Worm (Caenorhabditis elegans): ENCODE results near the gene ZK546.19.
A peak's percentile ranks its signal among the peaks of the same experiment; 100 is the strongest.

The ZK546.19 gene

ce11 chrII:4986664-4987063, 45.1 kb downstream of the ZK546.19 start (continued):
- TF ChIP-seq ztf-11 (tag; optimal IDR thresholded peaks at IDR 0.05) (peak; percentile 40), nhr-12 (tag; optimal IDR thresholded peaks at IDR 0.05) (no peak), cnd-1 (tag; optimal IDR thresholded peaks at IDR 0.05) (no peak), mab-5 (tag; optimal IDR thresholded peaks at IDR 0.05) (no peak)

- peak; percentile 92 for TF ChIP-seq lin-32 (GFP tag; optimal IDR thresholded peaks at IDR 0.05)
- TF ChIP-seq zip-8 (tag; optimal IDR thresholded peaks at IDR 0.05), result peak; percentile 10
- no peak for TF ChIP-seq M03D4.4 (tag; optimal IDR thresholded peaks at IDR 0.05)
- no peak for TF ChIP-seq ces-1 (GFP tag; optimal IDR thresholded peaks at IDR 0.05)
These were observed 45.7 kb downstream of the ZK546.19 start for ce11 chrII:4987257-4987656.

- TF ChIP-seq nhr-28 (tag; optimal IDR thresholded peaks at IDR 0.05), result no peak
These were observed 48.3 kb downstream of the ZK546.19 start, which contains the start of gene T27F7.12 for ce11 chrII:4989802-4990201. Gene T27F7.12, plus strand, starts transcription at chrII:4990102.
